Worm (Caenorhabditis elegans) whole organism, late embryonic: ENCODE results near the gene F31D5.2.

Experiments
- nhr-11 ChIP-seq: fragments of 150-350 bp; optimal IDR thresholded peaks from 2 replicates; lab custom pipeline; 2014; ENCODE audit warnings: missing biosample characterization, missing genetic modification characterization
- sdc-2 ChIP-seq: sonication (generic microtip); optimal IDR thresholded peaks from 2 replicates; lab custom pipeline; 2016; ENCODE audit warnings: missing genotype, missing genetic modification characterization, missing compliant biosample characterization

DNA sequence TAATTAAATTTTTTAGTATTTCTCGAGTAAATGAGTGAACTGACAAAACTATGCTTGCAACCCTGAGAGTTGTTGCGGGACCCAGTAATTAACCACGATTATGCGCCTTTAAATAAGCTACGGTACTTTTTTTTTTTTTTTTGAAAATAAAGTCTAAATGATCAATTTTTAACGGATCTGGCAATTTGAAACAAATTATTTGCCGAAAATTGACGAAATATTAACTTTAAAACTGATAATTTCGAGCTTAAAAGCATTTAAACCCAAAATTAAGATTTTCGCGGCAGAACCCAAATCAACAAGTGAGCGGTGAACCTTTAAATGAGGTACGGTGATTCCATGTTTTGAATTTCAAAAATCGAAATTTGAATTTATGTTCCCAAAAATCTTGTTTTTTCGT is 7.1 kb downstream of the F31D5.2 start:
- TF ChIP-seq sdc-2 (tag; lab: Kevin White, UChicago), result no peak
- TF ChIP-seq nhr-11, result no peak
